Fruit fly (Drosophila melanogaster): ENCODE data around the gene Sarm.

The Sarm gene

dm6 chr3L:8033776-8034175 is 29.9 kb upstream of the Sarm start:
- TF ChIP-seq CG18476 (GFP tag; optimal IDR thresholded peaks at IDR 0.05) (peak; percentile 68), CG12769 (tag; optimal IDR thresholded peaks at IDR 0.05) (peak; percentile 31), sr (GFP tag; IDR thresholded peaks at IDR 0.05) (peak; percentile 86), Atf6 (GFP tag; IDR thresholded peaks at IDR 0.05) (no peak), grau (tag; optimal IDR thresholded peaks at IDR 0.05) (no peak), Pdp1 (GFP tag; optimal IDR thresholded peaks at IDR 0.05) (peak in 1 of 2 experiments; percentile 52), CG8290 (GFP tag; optimal IDR thresholded peaks at IDR 0.05) (peak; percentile 20), CG8290 (tag; optimal IDR thresholded peaks at IDR 0.05) (no peak), Ets65A (GFP tag) (peak; percentile 72), emc (GFP tag; optimal IDR thresholded peaks at IDR 0.05) (no peak)

- TF ChIP-seq chm (GFP tag; IDR thresholded peaks at IDR 0.05), result 0 out of 2 replicates have a peak, but pooled peaks have one; percentile 35
- TF ChIP-seq CG8388 (GFP tag; optimal IDR thresholded peaks at IDR 0.05), result no peak
- no peak for TF ChIP-seq caup (GFP tag; optimal IDR thresholded peaks at IDR 0.05; ENCODE audit: severe bottlenecking)
- TF ChIP-seq ems (GFP tag; optimal IDR thresholded peaks at IDR 0.05), result no peak
- peak; percentile 73 for TF ChIP-seq pros (GFP tag; optimal IDR thresholded peaks at IDR 0.05)
- peak; percentile 42 for TF ChIP-seq grau (tag; optimal IDR thresholded peaks at IDR 0.05)
- TF ChIP-seq Stat92E (GFP tag; optimal IDR thresholded peaks at IDR 0.05), result peak in 1 of 3 experiments; percentile 65
- TF ChIP-seq CkIIα-i1 (GFP tag; IDR thresholded peaks at IDR 0.05), result no peak
- peak; percentile 21 for TF ChIP-seq grn (GFP tag; optimal IDR thresholded peaks at IDR 0.05)
- peak; percentile 67 for TF ChIP-seq crol (GFP tag; IDR thresholded peaks at IDR 0.05)
- no peak for TF ChIP-seq Ada2b (GFP tag; IDR thresholded peaks at IDR 0.05)
- no peak for TF ChIP-seq CG3407 (GFP tag; optimal IDR thresholded peaks at IDR 0.05)
- TF ChIP-seq pan (optimal IDR thresholded peaks at IDR 0.05), result no peak
- peak in 1 of 2 experiments; percentile 59 for TF ChIP-seq pan (GFP tag; optimal IDR thresholded peaks at IDR 0.05 in 1 of 2, IDR thresholded peaks at IDR 0.05 in 1 of 2)
- peak; percentile 53 for TF ChIP-seq kni (GFP tag; optimal IDR thresholded peaks at IDR 0.05)
- peak; percentile 35 for TF ChIP-seq CG1832 (GFP tag; optimal IDR thresholded peaks at IDR 0.05)
- no peak for TF ChIP-seq Opbp (GFP tag; IDR thresholded peaks at IDR 0.05; ENCODE audit: partially characterized antibody)
- TF ChIP-seq CG10321 (GFP tag; IDR thresholded peaks at IDR 0.05), result peak; percentile 38; the same call in 1 of the 2 replicates
- TF ChIP-seq Xrp1 (GFP tag; IDR thresholded peaks at IDR 0.05), result 0 out of 2 replicates have a peak, but pooled peaks have one; percentile 8
- no peak for TF ChIP-seq Pdp1 (GFP tag; optimal IDR thresholded peaks at IDR 0.05)
- no peak for TF ChIP-seq CG7271 (tag; optimal IDR thresholded peaks at IDR 0.05)
- peak; percentile 76 for TF ChIP-seq lab (GFP tag; optimal IDR thresholded peaks at IDR 0.05)
- TF ChIP-seq nmo (GFP tag; optimal IDR thresholded peaks at IDR 0.05), result peak; percentile 2
- TF ChIP-seq BtbVII (GFP tag; optimal IDR thresholded peaks at IDR 0.05), result no peak
- TF ChIP-seq CG6254 (GFP tag; optimal IDR thresholded peaks at IDR 0.05), result no peak
Observed at dm6 chr3L:8037693-8038092, 26.0 kb upstream of the Sarm start.

DNA sequence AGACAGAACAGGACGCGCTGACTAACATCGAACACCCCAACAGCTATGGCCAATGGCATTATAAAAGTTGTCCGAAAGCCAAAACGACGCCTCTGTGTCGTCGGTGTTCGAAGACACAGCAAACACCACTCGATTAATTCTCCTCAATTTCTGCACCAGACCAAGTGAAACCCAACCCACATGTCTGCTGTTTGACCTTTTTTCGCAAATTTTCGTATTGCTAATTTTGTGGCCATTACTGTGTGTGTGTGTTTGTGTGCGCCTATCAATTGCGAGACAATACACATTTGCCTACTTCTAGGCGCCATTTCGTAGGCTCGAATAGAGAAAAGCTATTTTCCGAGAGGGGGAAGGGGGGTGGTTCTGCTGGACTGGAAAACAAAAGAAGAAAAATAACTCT is 24.6 kb upstream of the Sarm start:
- TF ChIP-seq CG11696 (GFP tag; IDR thresholded peaks at IDR 0.05) (peak; percentile 45; the same call in 1 of the 2 replicates), CG3995 (GFP tag; optimal IDR thresholded peaks at IDR 0.05) (no peak), dysf (GFP tag; IDR thresholded peaks at IDR 0.05) (0 out of 3 replicates have a peak, but pooled peaks have one; percentile 42), CG13894 (tag; optimal IDR thresholded peaks at IDR 0.05) (peak; percentile 68), CG6765 (GFP tag; optimal IDR thresholded peaks at IDR 0.05) (no peak), Eip74EF (GFP tag; optimal IDR thresholded peaks at IDR 0.05) (no peak), Med (GFP tag) (peak; percentile 63), abd-A (tag; optimal IDR thresholded peaks at IDR 0.05) (peak; percentile 86), lab (GFP tag; optimal IDR thresholded peaks at IDR 0.05) (peak; percentile 35)

Measured in whole organism, embryonic.